Fruit fly (Drosophila melanogaster) whole organism, embryonic: ENCODE results near the gene GIIIspla2.

Experiments used
- Adf1 ChIP-seq: fragments of 200-800 bp; sonication (Bioruptor generic); IDR thresholded peaks from 2 replicates; pipeline ENCODE4 v1.3.6; 2022; ENCODE audit warnings: missing biosample characterization, missing genetic modification characterization
- BEAF-32 ChIP-seq: fragments of 200-800 bp; sonication (Bioruptor generic); optimal IDR thresholded peaks from 3 replicates; lab custom pipeline; 2017; ENCODE audit warnings: missing biosample characterization, missing genetic modification characterization, mild to moderate bottlenecking, moderate library complexity, missing genetic modification reagents
- Bgb ChIP-seq: fragments of 200-800 bp; sonication (Bioruptor generic); IDR thresholded peaks from 2 replicates; pipeline ENCODE4 v1.3.6; 2022; ENCODE audit warnings: missing biosample characterization, missing genetic modification characterization; ENCODE audit not compliant: partially characterized antibody
- BtbVII ChIP-seq: fragments of 200-800 bp; sonication (Bioruptor generic); optimal IDR thresholded peaks from 3 replicates; lab custom pipeline; 2017; ENCODE audit warnings: missing biosample characterization, mild to moderate bottlenecking, missing genetic modification characterization
- CG10147 ChIP-seq: fragments of 200-800 bp; sonication (Bioruptor generic); optimal IDR thresholded peaks from 2 replicates; lab custom pipeline; 2019; ENCODE audit warnings: missing biosample characterization, mild to moderate bottlenecking, missing genetic modification characterization, moderate library complexity
- CG10979 ChIP-seq: fragments of 200-800 bp; sonication (Bioruptor generic); optimal IDR thresholded peaks from 2 replicates; lab custom pipeline; 2018; ENCODE audit warnings: missing biosample characterization, mild to moderate bottlenecking, missing genetic modification characterization, moderate library complexity
- CG17328 ChIP-seq: fragments of 200-800 bp; sonication (Bioruptor generic); IDR thresholded peaks from 2 replicates; pipeline ENCODE4 v1.3.6; 2022; ENCODE audit warnings: missing biosample characterization, missing genetic modification characterization
- CG17361 ChIP-seq: fragments of 200-800 bp; sonication (Bioruptor generic); IDR thresholded peaks from 3 replicates; pipeline ENCODE4 v1.3.6; 2022; ENCODE audit warnings: missing biosample characterization, missing genetic modification characterization
- CG17612 ChIP-seq: fragments of 200-800 bp; sonication (Bioruptor generic); IDR thresholded peaks from 2 replicates; pipeline ENCODE4 v1.3.6; 2022; ENCODE audit warnings: missing biosample characterization, missing genetic modification characterization
- CG1832 ChIP-seq: fragments of 200-800 bp; sonication (Bioruptor generic); optimal IDR thresholded peaks from 2 replicates; lab custom pipeline; 2017; ENCODE audit warnings: missing biosample characterization, mild to moderate bottlenecking, missing genetic modification characterization, inconsistent platforms
- CG3065 ChIP-seq: fragments of 200-800 bp; sonication (Bioruptor generic); optimal IDR thresholded peaks from 2 replicates; lab custom pipeline; 2016; ENCODE audit warnings: missing biosample characterization, missing genetic modification characterization
- CG34376 ChIP-seq: fragments of 200-800 bp; sonication (Bioruptor generic); optimal IDR thresholded peaks from 2 replicates; lab custom pipeline; 2018; ENCODE audit warnings: missing biosample characterization, mild to moderate bottlenecking, missing genetic modification characterization
- CG5180 ChIP-seq: fragments of 200-800 bp; sonication (Bioruptor generic); optimal IDR thresholded peaks from 3 replicates; lab custom pipeline; 2017; ENCODE audit warnings: missing biosample characterization, missing genetic modification characterization, mild to moderate bottlenecking, moderate library complexity, missing genetic modification reagents
- CG7372 ChIP-seq: fragments of 200-800 bp; sonication (Bioruptor generic); IDR thresholded peaks from 2 replicates; pipeline ENCODE4 v1.3.6; 2022; ENCODE audit warnings: missing biosample characterization, missing genetic modification characterization
- CG8478 ChIP-seq: fragments of >200 bp; optimal IDR thresholded peaks from 2 replicates; lab custom pipeline; 2018
- CG8944 ChIP-seq: fragments of 200-800 bp; sonication (Bioruptor generic); optimal IDR thresholded peaks from 3 replicates; lab custom pipeline; 2016; ENCODE audit warnings: missing biosample characterization, missing genetic modification characterization
- CG9727 ChIP-seq: fragments of 200-800 bp; sonication (Bioruptor generic); optimal IDR thresholded peaks from 3 replicates; lab custom pipeline; 2017; ENCODE audit warnings: missing biosample characterization, mild to moderate bottlenecking, missing genetic modification characterization
- D ChIP-seq, 2 experiments: fragments of 200-800 bp in 1 of 2; fragments of >200 bp in 1 of 2; sonication (Bioruptor generic) in 1 of 2; optimal IDR thresholded peaks; 2 replicates in 1 of 2; 3 replicates in 1 of 2; lab custom pipeline; 2017; ENCODE audit warnings: mild to moderate bottlenecking in 1 of 2, missing biosample characterization in 1 of 2, missing genetic modification characterization in 1 of 2, missing genetic modification reagents in 1 of 2
- Elba2 ChIP-seq: fragments of 200-800 bp; sonication (Bioruptor generic); optimal IDR thresholded peaks from 3 replicates; lab custom pipeline; 2016; ENCODE audit warnings: missing biosample characterization, missing genetic modification characterization
- HLHmδ ChIP-seq: fragments of 200-800 bp; sonication (Bioruptor generic); optimal IDR thresholded peaks from 2 replicates; lab custom pipeline; 2018; ENCODE audit warnings: missing biosample characterization, mild to moderate bottlenecking, missing genetic modification characterization, moderate library complexity
- Hmx ChIP-seq: fragments of 200-800 bp; sonication (Bioruptor generic); optimal IDR thresholded peaks from 2 replicates; lab custom pipeline; 2016; ENCODE audit warnings: missing biosample characterization, missing genetic modification characterization
- Hr39 ChIP-seq: fragments of >200 bp; optimal IDR thresholded peaks from 2 replicates; lab custom pipeline; 2017
- MESR4 ChIP-seq: fragments of 200-800 bp; sonication (Bioruptor generic); optimal IDR thresholded peaks from 2 replicates; lab custom pipeline; 2018; ENCODE audit warnings: missing biosample characterization, mild to moderate bottlenecking, missing genetic modification characterization, moderate library complexity
- MTF-1 ChIP-seq: fragments of 200-800 bp; sonication (Bioruptor generic); optimal IDR thresholded peaks from 2 replicates; lab custom pipeline; 2018; ENCODE audit warnings: missing biosample characterization, mild to moderate bottlenecking, missing genetic modification characterization, borderline replicate concordance
- Mrtf ChIP-seq: fragments of 200-800 bp; sonication (Bioruptor generic); IDR thresholded peaks from 3 replicates; pipeline ENCODE4 v1.3.6; 2022; ENCODE audit warnings: missing biosample characterization, missing genetic modification characterization
- NC2α ChIP-seq: fragments of 200-800 bp; sonication (Bioruptor generic); optimal IDR thresholded peaks from 2 replicates; lab custom pipeline; 2016; ENCODE audit warnings: missing biosample characterization, missing genetic modification characterization
- NFAT ChIP-seq: fragments of 200-800 bp; sonication (Bioruptor generic); IDR thresholded peaks from 2 replicates; pipeline ENCODE4 v1.3.6; 2022; ENCODE audit warnings: missing biosample characterization, missing genetic modification characterization
- Oaz ChIP-seq: fragments of 200-800 bp; sonication (Bioruptor generic); IDR thresholded peaks from 2 replicates; pipeline ENCODE4 v1.3.6; 2022; ENCODE audit warnings: missing biosample characterization, missing genetic modification characterization
- Stat92E ChIP-seq, 3 experiments: fragments of >200 bp in 2 of 3; fragments of 200-800 bp in 1 of 3; sonication (Bioruptor generic) in 1 of 3; optimal IDR thresholded peaks; 2 replicates each; lab custom pipeline; 2017 to 2019; ENCODE audit warnings: missing biosample characterization in 3 of 3, missing genetic modification characterization in 3 of 3, mild to moderate bottlenecking in 1 of 3, moderate library complexity in 1 of 3
- Usf ChIP-seq: fragments of 200-800 bp; sonication (Bioruptor generic); optimal IDR thresholded peaks from 2 replicates; lab custom pipeline; 2017; ENCODE audit warnings: missing genotype, missing biosample characterization, missing genetic modification characterization
- Xbp1 ChIP-seq: fragments of 200-800 bp; sonication (Bioruptor generic); optimal IDR thresholded peaks from 3 replicates; lab custom pipeline; 2016; ENCODE audit warnings: missing biosample characterization, mild to moderate bottlenecking, missing genetic modification characterization
- br ChIP-seq: fragments of >200 bp; optimal IDR thresholded peaks from 2 replicates; lab custom pipeline; 2017
- crol ChIP-seq: fragments of 200-800 bp; sonication (Bioruptor generic); IDR thresholded peaks from 2 replicates; pipeline ENCODE4 v1.3.6; 2022; ENCODE audit warnings: missing biosample characterization, missing genetic modification characterization
- crp ChIP-seq, 2 experiments: fragments of 200-800 bp; sonication (Bioruptor generic); optimal IDR thresholded peaks; 2 replicates in 1 of 2; 3 replicates in 1 of 2; lab custom pipeline; 2017; ENCODE audit warnings: missing biosample characterization in 2 of 2, missing genetic modification characterization in 2 of 2, mild to moderate bottlenecking in 1 of 2, moderate library complexity in 1 of 2
- disco-r ChIP-seq: fragments of 200-800 bp; sonication (Bioruptor generic); optimal IDR thresholded peaks from 2 replicates; lab custom pipeline; 2016; ENCODE audit warnings: missing biosample characterization, missing genetic modification characterization
- dpn ChIP-seq, 2 experiments: fragments of 200-800 bp; sonication (Bioruptor generic); optimal IDR thresholded peaks; 3 replicates each; lab custom pipeline; 2016; ENCODE audit warnings: missing biosample characterization in 2 of 2, missing genetic modification characterization in 2 of 2
- emc ChIP-seq: fragments of 200-800 bp; sonication (Bioruptor generic); optimal IDR thresholded peaks from 2 replicates; lab custom pipeline; 2016; ENCODE audit warnings: missing biosample characterization, missing genetic modification characterization
- en ChIP-seq: fragments of 200-800 bp; sonication (Bioruptor generic); optimal IDR thresholded peaks from 2 replicates; lab custom pipeline; 2016; ENCODE audit warnings: missing biosample characterization, missing genetic modification characterization
- eyg ChIP-seq: fragments of 200-800 bp; sonication (Bioruptor generic); optimal IDR thresholded peaks from 3 replicates; lab custom pipeline; 2016; ENCODE audit warnings: missing biosample characterization, missing genetic modification characterization
- fd64A ChIP-seq: fragments of 200-800 bp; sonication (Bioruptor generic); optimal IDR thresholded peaks from 3 replicates; lab custom pipeline; 2018; ENCODE audit warnings: missing biosample characterization, mild to moderate bottlenecking, missing genetic modification characterization
- fru ChIP-seq: fragments of >200 bp; optimal IDR thresholded peaks from 2 replicates; lab custom pipeline; 2017
- h ChIP-seq: fragments of >200 bp; optimal IDR thresholded peaks from 2 replicates; lab custom pipeline; 2017
- hb ChIP-seq: fragments of 200-800 bp; sonication (Bioruptor generic); IDR thresholded peaks from 3 replicates; pipeline ENCODE4 v1.3.6; 2022; ENCODE audit warnings: missing biosample characterization, missing genetic modification characterization; ENCODE audit not compliant: partially characterized antibody
- maf-S ChIP-seq: fragments of 200-800 bp; sonication (Bioruptor generic); optimal IDR thresholded peaks from 2 replicates; lab custom pipeline; 2016; ENCODE audit warnings: missing biosample characterization, missing genetic modification characterization
- otp ChIP-seq: fragments of 200-800 bp; sonication (Bioruptor generic); IDR thresholded peaks from 3 replicates; pipeline ENCODE4, ENCODE4 v1.3.6; 2022; ENCODE audit warnings: missing biosample characterization, missing genetic modification characterization
- p53 ChIP-seq: fragments of 200-800 bp; sonication (Bioruptor generic); optimal IDR thresholded peaks from 2 replicates; lab custom pipeline; 2016; ENCODE audit warnings: missing biosample characterization, missing genetic modification characterization
- row ChIP-seq: fragments of 200-800 bp; sonication (Bioruptor generic); IDR thresholded peaks from 3 replicates; pipeline ENCODE4 v1.3.6; 2022; ENCODE audit warnings: missing biosample characterization, missing genetic modification characterization
- sens ChIP-seq: fragments of 200-800 bp; sonication (Bioruptor generic); peaks from one replicate; lab custom pipeline; 2016; ENCODE audit warnings: missing biosample characterization, missing genetic modification characterization
- sqz ChIP-seq: fragments of 200-800 bp; sonication (Bioruptor generic); optimal IDR thresholded peaks from 3 replicates; lab custom pipeline; 2018; ENCODE audit warnings: missing biosample characterization, mild to moderate bottlenecking, missing genetic modification characterization
- tin ChIP-seq: fragments of 200-800 bp; sonication (Bioruptor generic); optimal IDR thresholded peaks from 3 replicates; lab custom pipeline; 2016; ENCODE audit warnings: missing biosample characterization, missing genetic modification characterization
- vvl ChIP-seq: fragments of 200-800 bp; sonication (Bioruptor generic); IDR thresholded peaks from 2 replicates; pipeline ENCODE4 v1.3.6; 2022; ENCODE audit warnings: missing biosample characterization, missing genetic modification characterization

GIIIspla2 gene

dm6 chrX:8206561-8206960, 49.1 kb downstream of the GIIIspla2 start:
- TF ChIP-seq Mrtf (GFP tag; lab: Robert Waterston, UW) (no peak), Hr39 (lab: Kevin White, UChicago) (peak; percentile 65), BEAF-32 (no peak), crol (GFP tag; lab: Robert Waterston, UW) (0 out of 2 replicates have a peak, but pooled peaks have one; percentile 16)
- TF ChIP-seq, all 482 proteins: peak for 2

- no peak for TF ChIP-seq tin (GFP tag; lab: Kevin White, UChicago)
- no peak for TF ChIP-seq CG9727 (GFP tag; lab: Kevin White, UChicago)
- no peak for TF ChIP-seq br (lab: Kevin White, UChicago)
- TF ChIP-seq Adf1: no peak
- no peak for TF ChIP-seq CG8478
- TF ChIP-seq CG10147: no peak
- no peak for TF ChIP-seq fd64A (GFP tag; lab: Kevin White, UChicago)
- no peak for TF ChIP-seq CG7372 (GFP tag; lab: Robert Waterston, UW)
- TF ChIP-seq crp (GFP tag; optimal IDR thresholded peaks at IDR 0.05; lab: Kevin White, UChicago): no peak
- TF ChIP-seq MTF-1 (GFP tag; lab: Kevin White, UChicago): no peak
- TF ChIP-seq CG17328: no peak
- no peak for TF ChIP-seq emc (GFP tag; lab: Kevin White, UChicago)
- TF ChIP-seq hb (GFP tag; lab: Robert Waterston, UW): no peak
- no peak for TF ChIP-seq CG10979
- no peak for TF ChIP-seq CG8944 (GFP tag; lab: Kevin White, UChicago)
- TF ChIP-seq otp (GFP tag; lab: Robert Waterston, UW): no peak
- no peak for TF ChIP-seq maf-S (GFP tag; lab: Kevin White, UChicago)
- no peak for TF ChIP-seq HLHmδ (GFP tag; lab: Kevin White, UChicago)
- no peak for TF ChIP-seq NC2α (GFP tag; lab: Kevin White, UChicago)
- TF ChIP-seq en (GFP tag; lab: Kevin White, UChicago): no peak
- TF ChIP-seq p53 (GFP tag; lab: Kevin White, UChicago): no peak
- no peak for TF ChIP-seq Oaz (GFP tag; lab: Robert Waterston, UW)
- TF ChIP-seq NFAT (GFP tag; lab: Robert Waterston, UW): no peak
- TF ChIP-seq CG17612 (GFP tag; lab: Robert Waterston, UW): peak; percentile 56; the same call in 1 of the 2 replicates
- TF ChIP-seq Stat92E (GFP tag; optimal IDR thresholded peaks at IDR 0.05; lab: Kevin White, UChicago): no peak
- no peak for TF ChIP-seq Bgb (GFP tag; lab: Robert Waterston, UW)
- TF ChIP-seq row (GFP tag; lab: Robert Waterston, UW): peak; percentile 12; the same call in 1 of the 3 replicates
- TF ChIP-seq CG34376 (GFP tag; lab: Kevin White, UChicago): no peak
- no peak for TF ChIP-seq dpn (GFP tag; optimal IDR thresholded peaks at IDR 0.05; lab: Kevin White, UChicago)
- peak; percentile 54 for TF ChIP-seq vvl (GFP tag; lab: Robert Waterston, UW)
- no peak for TF ChIP-seq Usf
- TF ChIP-seq CG17361 (GFP tag; lab: Robert Waterston, UW): no peak
- no peak for TF ChIP-seq D (optimal IDR thresholded peaks at IDR 0.05; lab: Kevin White, UChicago)
- TF ChIP-seq D (GFP tag; optimal IDR thresholded peaks at IDR 0.05; lab: Kevin White, UChicago): no peak
- peak; percentile 60 for TF ChIP-seq sens
- no peak for TF ChIP-seq Hmx
- TF ChIP-seq CG3065 (GFP tag; lab: Kevin White, UChicago): no peak
- no peak for TF ChIP-seq CG5180 (GFP tag; lab: Kevin White, UChicago)
- no peak for TF ChIP-seq fru (lab: Kevin White, UChicago)
- no peak for TF ChIP-seq BtbVII (GFP tag; lab: Kevin White, UChicago)
- no peak for TF ChIP-seq disco-r (GFP tag; lab: Kevin White, UChicago)
- TF ChIP-seq sqz (GFP tag; lab: Kevin White, UChicago): no peak
- TF ChIP-seq Elba2 (GFP tag; lab: Kevin White, UChicago): no peak
- no peak for TF ChIP-seq Xbp1 (GFP tag; lab: Kevin White, UChicago)
- TF ChIP-seq eyg (GFP tag; lab: Kevin White, UChicago): no peak
- no peak for TF ChIP-seq h
- TF ChIP-seq CG1832: no peak
- TF ChIP-seq MESR4 (GFP tag; lab: Kevin White, UChicago): no peak
Observed at dm6 chrX:8207054-8207453, 49.6 kb downstream of the GIIIspla2 start.
